Worm (Caenorhabditis elegans) whole organism, L2 larva: ENCODE results near the gene R02E12.12.

Source experiments
- ZK546.5 ChIP-seq: sonication (generic microtip); optimal IDR thresholded peaks from 2 replicates; lab custom pipeline; 2017; ENCODE audit warnings: missing biosample characterization, missing genetic modification characterization
- elt-3 ChIP-seq: sonication (generic microtip); optimal IDR thresholded peaks from 2 replicates; lab custom pipeline; 2017; ENCODE audit warnings: missing biosample characterization, missing genetic modification characterization
- lin-13 ChIP-seq: fragments of 150-350 bp; optimal IDR thresholded peaks from 2 replicates; lab custom pipeline; 2014; ENCODE audit warnings: missing biosample characterization, missing genetic modification reagents, missing genetic modification characterization
- nhr-12 ChIP-seq: fragments of 150-350 bp; optimal IDR thresholded peaks from 2 replicates; lab custom pipeline; 2014; ENCODE audit warnings: missing biosample characterization, missing genetic modification characterization
- nhr-25 ChIP-seq: fragments of 150-350 bp; sonication (generic microtip); optimal IDR thresholded peaks from 3 replicates; lab custom pipeline; 2014; ENCODE audit warnings: missing biosample characterization, missing genetic modification characterization
- ztf-4 ChIP-seq: fragments of 150-350 bp; optimal IDR thresholded peaks from 2 replicates; lab custom pipeline; 2014; ENCODE audit warnings: missing biosample characterization, missing genetic modification characterization

DNA sequence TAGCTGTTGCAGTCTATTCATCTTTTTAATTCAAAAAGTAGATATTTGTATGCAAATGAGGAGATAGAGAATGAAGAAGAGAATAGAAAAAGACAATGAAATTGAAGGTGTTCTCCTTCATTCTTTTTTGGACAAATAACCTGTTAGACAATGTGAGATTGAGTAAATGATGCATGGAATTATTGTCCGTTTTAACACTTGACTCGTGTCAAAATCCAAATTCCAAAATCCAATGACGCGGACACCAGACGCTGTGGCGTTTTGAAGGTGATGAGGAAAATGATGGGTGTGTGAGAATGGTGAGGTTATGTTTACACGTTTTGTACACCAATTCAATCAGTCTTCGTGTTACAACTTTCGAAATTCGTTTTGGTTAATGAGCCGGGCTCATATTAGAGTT is 24.2 kb upstream of the R02E12.12 start:
- no peak for TF ChIP-seq nhr-12 (tag; lab: Kevin White, UChicago)
- TF ChIP-seq nhr-25 (tag; lab: Kevin White, UChicago) = no peak
- no peak for TF ChIP-seq ztf-4 (tag; lab: Kevin White, UChicago)
- TF ChIP-seq elt-3 (tag; lab: Kevin White, UChicago) = no peak
- no peak for TF ChIP-seq lin-13 (GFP tag; lab: Kevin White, UChicago)
- no peak for TF ChIP-seq ZK546.5 (tag; lab: Kevin White, UChicago)
